Worm (Caenorhabditis elegans) whole organism, late embryonic: ENCODE results near the gene C07D8.6.

Experiments
- C08G9.2 ChIP-seq: sonication (generic microtip); optimal IDR thresholded peaks from 2 replicates; lab custom pipeline; 2016; ENCODE audit warnings: mild to moderate bottlenecking, missing genetic modification characterization, moderate library complexity, missing compliant biosample characterization
- C38D4.7 ChIP-seq: fragments of 200-800 bp; sonication (Bioruptor generic); optimal IDR thresholded peaks from 2 replicates; lab custom pipeline; 2018; ENCODE audit warnings: mild to moderate bottlenecking, missing genetic modification characterization, moderate library complexity, missing compliant biosample characterization
- K02D7.2 ChIP-seq: sonication (generic microtip); optimal IDR thresholded peaks from 2 replicates; lab custom pipeline; 2017; ENCODE audit warnings: mild to moderate bottlenecking, missing genetic modification characterization, missing compliant biosample characterization
- T23F11.4 ChIP-seq: fragments of 200-800 bp; sonication (Bioruptor generic); optimal IDR thresholded peaks from 2 replicates; lab custom pipeline; 2018; ENCODE audit warnings: mild to moderate bottlenecking, missing genetic modification characterization, missing compliant biosample characterization
- Y22D7AL.16 ChIP-seq: sonication (generic microtip); optimal IDR thresholded peaks from 2 replicates; lab custom pipeline; 2016; ENCODE audit warnings: missing genetic modification characterization, missing compliant biosample characterization
- ceh-14 ChIP-seq: sonication (generic microtip); optimal IDR thresholded peaks from 2 replicates; lab custom pipeline; 2016; ENCODE audit warnings: missing genotype, missing genetic modification characterization, missing compliant biosample characterization
- ceh-19 ChIP-seq: fragments of 200-800 bp; sonication (Bioruptor generic); optimal IDR thresholded peaks from 2 replicates; lab custom pipeline; 2018; ENCODE audit warnings: mild to moderate bottlenecking, missing genetic modification characterization, missing compliant biosample characterization
- ceh-22 ChIP-seq: sonication (generic microtip); optimal IDR thresholded peaks from 2 replicates; lab custom pipeline; 2017; ENCODE audit warnings: missing biosample characterization, missing genetic modification characterization
- ceh-30 ChIP-seq: fragments of 150-350 bp; optimal IDR thresholded peaks from 2 replicates; lab custom pipeline; 2014; ENCODE audit warnings: missing biosample characterization, missing genetic modification characterization
- ceh-34 ChIP-seq: sonication (generic microtip); optimal IDR thresholded peaks from 2 replicates; lab custom pipeline; 2016; ENCODE audit warnings: mild to moderate bottlenecking, missing genetic modification characterization, missing compliant biosample characterization
- ceh-48 ChIP-seq: sonication (generic microtip); optimal IDR thresholded peaks from 2 replicates; lab custom pipeline; 2016; ENCODE audit warnings: missing genetic modification characterization, inconsistent platforms, missing compliant biosample characterization
- ceh-9 ChIP-seq: sonication (generic microtip); optimal IDR thresholded peaks from 2 replicates; lab custom pipeline; 2016; ENCODE audit warnings: mild to moderate bottlenecking, missing genetic modification characterization, inconsistent platforms, missing compliant biosample characterization
- che-1 ChIP-seq: sonication (generic microtip); optimal IDR thresholded peaks from 2 replicates; lab custom pipeline; 2016; ENCODE audit warnings: mild to moderate bottlenecking, missing genetic modification characterization, missing compliant biosample characterization
- dmd-4 ChIP-seq: sonication (generic microtip); optimal IDR thresholded peaks from 2 replicates; lab custom pipeline; 2016; ENCODE audit warnings: borderline replicate concordance, missing genetic modification characterization, missing compliant biosample characterization
- dve-1 ChIP-seq: sonication (generic microtip); optimal IDR thresholded peaks from 2 replicates; lab custom pipeline; 2017; ENCODE audit warnings: antibody characterized with exemption, mild to moderate bottlenecking, missing genetic modification characterization, missing compliant biosample characterization
- elt-2 ChIP-seq: sonication (generic microtip); optimal IDR thresholded peaks from 2 replicates; lab custom pipeline; 2016; ENCODE audit warnings: missing genetic modification reagents, missing genetic modification characterization, missing compliant biosample characterization
- elt-4 ChIP-seq: sonication (generic microtip); optimal IDR thresholded peaks from 2 replicates; lab custom pipeline; 2016; ENCODE audit warnings: missing genetic modification characterization, missing compliant biosample characterization
- ets-4 ChIP-seq: sonication (generic microtip); optimal IDR thresholded peaks from 2 replicates; lab custom pipeline; 2016; ENCODE audit warnings: missing genetic modification characterization, missing compliant biosample characterization
- eyg-1 ChIP-seq: sonication (generic microtip); optimal IDR thresholded peaks from 2 replicates; lab custom pipeline; 2016; ENCODE audit warnings: missing genotype, missing genetic modification characterization, missing compliant biosample characterization
- fax-1 ChIP-seq: sonication (generic microtip); optimal IDR thresholded peaks from 2 replicates; lab custom pipeline; 2016; ENCODE audit warnings: missing genotype, missing genetic modification characterization, missing compliant biosample characterization
- fkh-10 ChIP-seq: fragments of 150-350 bp; optimal IDR thresholded peaks from 2 replicates; lab custom pipeline; 2014; ENCODE audit warnings: missing biosample characterization, missing genetic modification reagents, missing genetic modification characterization
- fkh-6 ChIP-seq: sonication (generic microtip); optimal IDR thresholded peaks from 2 replicates; lab custom pipeline; 2016; ENCODE audit warnings: missing genetic modification characterization, missing compliant biosample characterization
- gmeb-2 ChIP-seq: sonication (generic microtip); optimal IDR thresholded peaks from 2 replicates; lab custom pipeline; 2016; ENCODE audit warnings: missing genetic modification characterization, inconsistent platforms, missing compliant biosample characterization
- hlh-13 ChIP-seq: fragments of 200-800 bp; sonication (Bioruptor generic); optimal IDR thresholded peaks from 2 replicates; lab custom pipeline; 2018; ENCODE audit warnings: mild to moderate bottlenecking, missing genetic modification characterization, missing compliant biosample characterization
- hlh-15 ChIP-seq: sonication (generic microtip); optimal IDR thresholded peaks from 2 replicates; lab custom pipeline; 2016; ENCODE audit warnings: missing genetic modification characterization, missing compliant biosample characterization
- hlh-30 ChIP-seq: sonication (generic microtip); optimal IDR thresholded peaks from 2 replicates; lab custom pipeline; 2017; ENCODE audit warnings: antibody characterized with exemption, missing genetic modification characterization, missing compliant biosample characterization; ENCODE audit not compliant: insufficient read depth
- hlh-6 ChIP-seq: sonication (generic microtip); optimal IDR thresholded peaks from 2 replicates; lab custom pipeline; 2016; ENCODE audit warnings: missing genotype, missing genetic modification characterization, missing compliant biosample characterization
- lim-6 ChIP-seq: sonication (generic microtip); optimal IDR thresholded peaks from 2 replicates; lab custom pipeline; 2016; ENCODE audit warnings: missing genetic modification characterization, missing compliant biosample characterization
- nhr-11 ChIP-seq: fragments of 150-350 bp; optimal IDR thresholded peaks from 2 replicates; lab custom pipeline; 2014; ENCODE audit warnings: missing biosample characterization, missing genetic modification characterization
- odd-2 ChIP-seq: sonication (generic microtip); optimal IDR thresholded peaks from 2 replicates; lab custom pipeline; 2017; ENCODE audit warnings: antibody characterized with exemption, mild to moderate bottlenecking, missing genetic modification characterization, missing compliant biosample characterization
- pat-9 ChIP-seq: fragments of 200-800 bp; sonication (Bioruptor generic); optimal IDR thresholded peaks from 2 replicates; lab custom pipeline; 2018; ENCODE audit warnings: mild to moderate bottlenecking, missing genetic modification characterization, moderate library complexity, missing compliant biosample characterization
- pax-1 ChIP-seq: fragments of 150-350 bp; optimal IDR thresholded peaks from 2 replicates; lab custom pipeline; 2014; ENCODE audit warnings: missing biosample characterization, missing genetic modification characterization
- pha-4 ChIP-seq: fragments of 150-350 bp; optimal IDR thresholded peaks from 2 replicates; lab custom pipeline; 2018; ENCODE audit warnings: missing biosample characterization, missing genetic modification reagents, missing genetic modification characterization
- pqm-1 ChIP-seq: sonication (generic microtip); optimal IDR thresholded peaks from 2 replicates; lab custom pipeline; 2016; ENCODE audit warnings: missing genetic modification characterization, missing compliant biosample characterization
- ref-2 ChIP-seq: sonication (generic microtip); optimal IDR thresholded peaks from 2 replicates; lab custom pipeline; 2016; ENCODE audit warnings: missing genetic modification characterization, missing compliant biosample characterization
- rnt-1 ChIP-seq: sonication (generic microtip); optimal IDR thresholded peaks from 2 replicates; lab custom pipeline; 2016; ENCODE audit warnings: missing genetic modification characterization, missing compliant biosample characterization
- sox-2 ChIP-seq: fragments of 200-800 bp; sonication (Bioruptor generic); IDR thresholded peaks from 2 replicates; pipeline ENCODE4 v1.3.6; 2022; ENCODE audit warnings: missing genetic modification reagents, missing genetic modification characterization, missing compliant biosample characterization
- sox-4 ChIP-seq: sonication (generic microtip); optimal IDR thresholded peaks from 2 replicates; lab custom pipeline; 2017; ENCODE audit warnings: mild to moderate bottlenecking, missing genetic modification characterization, inconsistent platforms, missing compliant biosample characterization
- syd-9 ChIP-seq: sonication (generic microtip); optimal IDR thresholded peaks from 2 replicates; lab custom pipeline; 2016; ENCODE audit warnings: mild to moderate bottlenecking, missing genetic modification characterization, moderate library complexity, missing compliant biosample characterization
- tbx-2 ChIP-seq: sonication (generic microtip); optimal IDR thresholded peaks from 2 replicates; lab custom pipeline; 2016; ENCODE audit warnings: missing genetic modification characterization, missing compliant biosample characterization
- tbx-7 ChIP-seq: sonication (generic microtip); optimal IDR thresholded peaks from 2 replicates; lab custom pipeline; 2016; ENCODE audit warnings: missing genotype, missing genetic modification characterization, missing compliant biosample characterization
- ttx-3 ChIP-seq: sonication (generic microtip); optimal IDR thresholded peaks from 2 replicates; lab custom pipeline; 2016; ENCODE audit warnings: missing genetic modification reagents, missing genetic modification characterization, missing compliant biosample characterization
- unc-3 ChIP-seq, 2 experiments: fragments of 200-800 bp in 1 of 2; sonication (Bioruptor generic) in 1 of 2; sonication (generic microtip) in 1 of 2; conservative IDR thresholded peaks in 1 of 2; optimal IDR thresholded peaks in 1 of 2; 2 replicates each; pipeline versions ENCODE4 v1.3.6 to Lab custom; 2016 to 2022; ENCODE audit warnings: missing compliant biosample characterization in 2 of 2, missing genetic modification characterization in 2 of 2, missing genetic modification reagents in 1 of 2
- unc-55 ChIP-seq: sonication (generic microtip); optimal IDR thresholded peaks from 2 replicates; lab custom pipeline; 2017; ENCODE audit warnings: missing biosample characterization, missing genetic modification reagents, missing genetic modification characterization
- unc-86 ChIP-seq: sonication (generic microtip); optimal IDR thresholded peaks from 2 replicates; lab custom pipeline; 2016; ENCODE audit warnings: missing genetic modification characterization, missing compliant biosample characterization
- zip-5 ChIP-seq: sonication (generic microtip); optimal IDR thresholded peaks from 2 replicates; lab custom pipeline; 2016; ENCODE audit warnings: missing genetic modification characterization, missing compliant biosample characterization

C07D8.6 gene

DNA sequence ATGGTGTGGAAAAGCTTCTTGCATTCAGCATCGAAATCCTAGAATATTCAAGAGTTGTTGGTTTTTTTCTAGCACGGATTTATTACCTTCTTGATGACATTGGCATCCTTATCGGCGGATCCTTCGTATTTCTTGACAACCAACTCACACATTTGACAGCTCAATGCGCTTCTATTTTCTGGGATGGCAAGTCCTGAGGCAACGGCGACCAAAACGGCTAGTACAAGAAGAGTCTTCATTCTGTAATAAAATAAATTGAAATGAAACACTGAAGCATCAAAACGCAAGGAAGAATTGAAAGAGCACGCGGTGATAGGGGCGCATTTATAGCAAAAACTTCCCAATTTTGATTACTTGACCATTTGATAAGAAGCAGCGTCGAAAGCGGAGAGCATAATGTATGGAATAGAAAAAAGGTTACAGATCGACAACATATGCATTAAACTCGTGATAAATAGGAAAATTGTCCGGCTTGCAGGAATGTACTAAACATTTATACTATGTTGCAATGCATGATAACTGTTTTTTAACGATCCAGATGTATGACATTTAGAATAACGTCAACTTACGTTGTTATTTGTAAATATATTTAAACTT, 21.1 kb upstream of the C07D8.6 start, which contains the start of gene spp-5:
Gene spp-5 (minus strand): TSS at position 240 of the 597 bp plus-strand sequence.
- TF ChIP-seq elt-2 (peak; percentile 22), ceh-30 (tag; lab: Kevin White, UChicago) (no peak)

DNA sequence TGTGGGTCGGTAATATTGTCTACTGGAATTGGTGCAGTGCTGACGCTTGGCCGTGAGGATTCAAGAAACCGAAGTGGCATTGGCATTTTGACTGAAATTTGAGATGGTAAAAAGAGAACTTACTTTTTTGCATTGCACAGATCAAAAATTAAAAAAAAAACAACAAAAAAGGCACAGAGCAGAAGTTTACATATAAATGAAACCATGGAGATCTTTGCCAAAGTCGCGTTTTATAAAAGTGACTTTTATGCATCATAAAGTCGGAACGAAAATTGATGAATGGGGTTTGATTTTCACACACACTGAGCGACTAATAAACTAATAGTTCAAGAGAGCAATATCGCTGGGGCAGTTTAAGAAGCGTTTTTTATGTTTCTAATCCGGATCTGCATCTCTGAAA, 19.0 kb upstream of the C07D8.6 start, which contains the start of gene T08A9.13:
Gene T08A9.13 (minus strand): TSS at position 101 of the 400 bp plus-strand sequence.
- TF ChIP-seq dmd-4 (tag; lab: Kevin White, UChicago) (no peak), gmeb-2 (tag; lab: Kevin White, UChicago) (no peak), odd-2 (no peak), C08G9.2 (tag; lab: Kevin White, UChicago) (no peak), fkh-10 (no peak), tbx-2 (no peak), ref-2 (no peak), fax-1 (tag; lab: Kevin White, UChicago) (no peak), hlh-6 (no peak), hlh-13 (GFP tag; lab: Kevin White, UChicago) (no peak), K02D7.2 (no peak), lim-6 (tag; lab: Kevin White, UChicago) (no peak), elt-4 (no peak), ceh-48 (tag; lab: Kevin White, UChicago) (no peak), dve-1 (no peak), pha-4 (no peak), sox-4 (tag; lab: Kevin White, UChicago) (no peak), unc-3 (GFP tag; conservative IDR thresholded peaks at IDR 0.05; lab: Robert Waterston, UW) (no peak), unc-3 (tag; optimal IDR thresholded peaks at IDR 0.05; lab: Kevin White, UChicago) (no peak), unc-86 (no peak), pat-9 (no peak)

DNA sequence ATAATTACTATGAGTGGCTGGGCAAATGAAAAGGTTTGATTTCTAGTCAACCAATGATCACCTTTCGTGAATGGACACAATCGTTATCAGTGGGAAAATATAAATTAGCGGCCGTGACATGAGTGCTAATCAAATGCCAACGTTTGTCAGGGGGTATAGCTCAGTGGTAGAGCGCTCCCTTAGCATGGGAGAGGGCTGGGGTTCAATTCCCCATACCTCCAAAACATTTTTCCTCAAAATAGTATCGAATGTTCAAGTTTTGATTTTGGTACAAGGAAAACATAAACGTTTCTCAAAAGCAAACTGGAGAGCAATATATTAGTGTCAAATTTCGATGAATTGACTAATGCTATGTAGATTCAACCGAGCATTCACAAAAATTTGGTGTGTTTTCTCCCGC, 17.7 kb upstream of the C07D8.6 start:
- TF ChIP-seq pax-1 (tag; lab: Kevin White, UChicago), result no peak
- no peak for TF ChIP-seq eyg-1
- no peak for TF ChIP-seq nhr-11 (tag; lab: Kevin White, UChicago)
- TF ChIP-seq C38D4.7, result peak; percentile 8
- TF ChIP-seq ceh-30 (tag; lab: Kevin White, UChicago), result no peak
- TF ChIP-seq tbx-7 (tag; lab: Kevin White, UChicago), result no peak
- no peak for TF ChIP-seq Y22D7AL.16 (tag; lab: Kevin White, UChicago)
- TF ChIP-seq elt-2, result peak; percentile 62
- TF ChIP-seq fkh-10, result no peak
- no peak for TF ChIP-seq gmeb-2 (tag; lab: Kevin White, UChicago)
- no peak for TF ChIP-seq unc-55 (GFP tag; lab: Kevin White, UChicago)
- no peak for TF ChIP-seq ceh-22 (tag; lab: Kevin White, UChicago)
- TF ChIP-seq T23F11.4 (GFP tag; lab: Kevin White, UChicago), result no peak
- TF ChIP-seq hlh-30 (tag; lab: Kevin White, UChicago), result no peak
- peak; percentile 26 for TF ChIP-seq ceh-14
- no peak for TF ChIP-seq hlh-15 (tag; lab: Kevin White, UChicago)
- TF ChIP-seq ceh-19, result peak; percentile 31
- TF ChIP-seq zip-5 (tag; lab: Kevin White, UChicago), result no peak
- TF ChIP-seq elt-4, result no peak
- no peak for TF ChIP-seq sox-2 (GFP tag; lab: Robert Waterston, UW)
- TF ChIP-seq pqm-1 (tag; lab: Kevin White, UChicago), result no peak
- no peak for TF ChIP-seq pha-4
- TF ChIP-seq ceh-34 (tag; lab: Kevin White, UChicago), result no peak
- TF ChIP-seq ttx-3, result no peak
- TF ChIP-seq ref-2, result peak; percentile 19
- TF ChIP-seq lim-6 (tag; lab: Kevin White, UChicago), result no peak
- no peak for TF ChIP-seq dmd-4 (tag; lab: Kevin White, UChicago)
- TF ChIP-seq che-1 (tag; lab: Kevin White, UChicago), result no peak
- no peak for TF ChIP-seq syd-9 (tag; lab: Kevin White, UChicago)
- no peak for TF ChIP-seq rnt-1 (tag; lab: Kevin White, UChicago)
- no peak for TF ChIP-seq ceh-9 (tag; lab: Kevin White, UChicago)
- TF ChIP-seq fkh-6 (tag; lab: Kevin White, UChicago), result no peak
- no peak for TF ChIP-seq tbx-2
- no peak for TF ChIP-seq ets-4
- no peak for TF ChIP-seq unc-3 (GFP tag; conservative IDR thresholded peaks at IDR 0.05; lab: Robert Waterston, UW)
- TF ChIP-seq unc-3 (tag; optimal IDR thresholded peaks at IDR 0.05; lab: Kevin White, UChicago), result no peak
- no peak for TF ChIP-seq hlh-13 (GFP tag; lab: Kevin White, UChicago)
- peak; percentile 9 for TF ChIP-seq K02D7.2
- TF ChIP-seq fax-1 (tag; lab: Kevin White, UChicago), result no peak
- no peak for TF ChIP-seq dve-1
